Fruit fly (Drosophila melanogaster) whole organism, embryonic: Measurements from ENCODE around the gene wuho.
A peak's percentile ranks its signal among the peaks of the same experiment; 100 is the strongest.

ENCODE experiments used
- Abd-B ChIP-seq: fragments of 200-800 bp; sonication (Bioruptor generic); optimal IDR thresholded peaks from 2 replicates; lab custom pipeline; 2018; ENCODE audit warnings: missing biosample characterization, mild to moderate bottlenecking, missing genetic modification characterization, moderate library complexity
- Bgb ChIP-seq: fragments of 200-800 bp; sonication (Bioruptor generic); IDR thresholded peaks from 2 replicates; pipeline ENCODE4 v1.3.6; 2022; ENCODE audit warnings: missing biosample characterization, missing genetic modification characterization; ENCODE audit not compliant: partially characterized antibody
- CG10274 ChIP-seq: fragments of 200-800 bp; sonication (Bioruptor generic); optimal IDR thresholded peaks from 3 replicates; lab custom pipeline; 2017; ENCODE audit warnings: missing biosample characterization, mild to moderate bottlenecking, missing genetic modification characterization
- CG12155 ChIP-seq: fragments of 200-800 bp; sonication (Bioruptor generic); optimal IDR thresholded peaks from 3 replicates; lab custom pipeline; 2016; ENCODE audit warnings: missing biosample characterization, missing genetic modification characterization
- CG12219 ChIP-seq: fragments of 200-800 bp; sonication (Bioruptor generic); optimal IDR thresholded peaks from 3 replicates; lab custom pipeline; 2018; ENCODE audit warnings: missing biosample characterization, mild to moderate bottlenecking, missing genetic modification characterization
- CG13123 ChIP-seq: fragments of 200-800 bp; sonication (Bioruptor generic); optimal IDR thresholded peaks from 2 replicates; lab custom pipeline; 2016; ENCODE audit warnings: missing biosample characterization, missing genetic modification characterization
- CG13775 ChIP-seq: fragments of 200-800 bp; sonication (Bioruptor generic); optimal IDR thresholded peaks from 3 replicates; lab custom pipeline; 2017; ENCODE audit warnings: missing biosample characterization, mild to moderate bottlenecking, missing genetic modification characterization
- CG1602 ChIP-seq: fragments of 200-800 bp; sonication (Bioruptor generic); optimal IDR thresholded peaks from 3 replicates; lab custom pipeline; 2016; ENCODE audit warnings: missing biosample characterization, missing genetic modification characterization
- CG17385 ChIP-seq: fragments of 200-800 bp; sonication (Bioruptor generic); optimal IDR thresholded peaks from 3 replicates; lab custom pipeline; 2018; ENCODE audit warnings: missing biosample characterization, mild to moderate bottlenecking, missing genetic modification characterization
- CG18476 ChIP-seq: fragments of 200-800 bp; sonication (Bioruptor generic); optimal IDR thresholded peaks from 2 replicates; lab custom pipeline; 2016; ENCODE audit warnings: missing biosample characterization, mild to moderate bottlenecking, missing genetic modification characterization
- CG2116 ChIP-seq: fragments of 200-800 bp; sonication (Bioruptor generic); optimal IDR thresholded peaks from 3 replicates; lab custom pipeline; 2018; ENCODE audit warnings: missing biosample characterization, mild to moderate bottlenecking, missing genetic modification characterization
- CG30020 ChIP-seq: fragments of 200-800 bp; optimal IDR thresholded peaks from 2 replicates; lab custom pipeline; 2019; ENCODE audit warnings: missing biosample characterization, mild to moderate bottlenecking, missing genetic modification characterization, moderate library complexity
- CG31224 ChIP-seq: fragments of 200-800 bp; sonication (Bioruptor generic); IDR thresholded peaks from 2 replicates; pipeline ENCODE4 v1.3.6; 2022; ENCODE audit warnings: missing biosample characterization, missing genetic modification characterization
- CG34224 ChIP-seq: fragments of 200-800 bp; sonication (Bioruptor generic); IDR thresholded peaks from 3 replicates; pipeline ENCODE4 v1.3.6; 2022; ENCODE audit warnings: missing biosample characterization, missing genetic modification characterization; ENCODE audit not compliant: partially characterized antibody
- CG34376 ChIP-seq: fragments of 200-800 bp; sonication (Bioruptor generic); optimal IDR thresholded peaks from 2 replicates; lab custom pipeline; 2018; ENCODE audit warnings: missing biosample characterization, mild to moderate bottlenecking, missing genetic modification characterization
- CG4617 ChIP-seq: fragments of 200-800 bp; sonication (Bioruptor generic); optimal IDR thresholded peaks from 3 replicates; lab custom pipeline; 2016; ENCODE audit warnings: missing biosample characterization, missing genetic modification characterization, borderline replicate concordance
- CG4820 ChIP-seq: fragments of 200-800 bp; sonication (Bioruptor generic); optimal IDR thresholded peaks from 3 replicates; lab custom pipeline; 2016; ENCODE audit warnings: missing biosample characterization, missing genetic modification characterization
- CG7928 ChIP-seq: fragments of 200-800 bp; sonication (Bioruptor generic); optimal IDR thresholded peaks from 2 replicates; lab custom pipeline; 2017; ENCODE audit warnings: missing biosample characterization, mild to moderate bottlenecking, missing genetic modification characterization
- CG8765 ChIP-seq: fragments of 200-800 bp; sonication (Bioruptor generic); IDR thresholded peaks from 2 replicates; pipeline ENCODE4 v1.3.6; 2022; ENCODE audit warnings: missing biosample characterization, missing genetic modification characterization
- CG9932 ChIP-seq: fragments of 200-800 bp; sonication (Bioruptor generic); IDR thresholded peaks from 2 replicates; pipeline ENCODE4 v1.3.6; 2022; ENCODE audit warnings: missing biosample characterization, missing genetic modification characterization
- CoRest ChIP-seq: fragments of 200-800 bp; sonication (Bioruptor generic); optimal IDR thresholded peaks from 3 replicates; lab custom pipeline; 2018; ENCODE audit warnings: missing biosample characterization, mild to moderate bottlenecking, missing genetic modification characterization, moderate library complexity
- Dfd ChIP-seq, 2 experiments: fragments of >200 bp; optimal IDR thresholded peaks; 2 replicates each; lab custom pipeline; 2017; ENCODE audit warnings: missing biosample characterization in 2 of 2, missing genetic modification characterization in 2 of 2
- Doc2 ChIP-seq: fragments of 200-800 bp; sonication (Bioruptor generic); IDR thresholded peaks from 2 replicates; pipeline ENCODE4 v1.3.6; 2022; ENCODE audit warnings: missing biosample characterization, missing genetic modification characterization
- Dp ChIP-seq: fragments of 200-800 bp; sonication (Bioruptor generic); optimal IDR thresholded peaks from 2 replicates; lab custom pipeline; 2018; ENCODE audit warnings: missing biosample characterization, mild to moderate bottlenecking, missing genetic modification characterization, moderate library complexity
- Ets65A ChIP-seq: fragments of 200-800 bp; sonication (Bioruptor generic); peaks from one replicate; lab custom pipeline; 2016; ENCODE audit warnings: missing biosample characterization, missing genetic modification characterization
- HLH3B ChIP-seq: fragments of 200-800 bp; sonication (Bioruptor generic); IDR thresholded peaks from 2 replicates; pipeline ENCODE4 v1.3.6; 2022; ENCODE audit warnings: missing biosample characterization, missing genetic modification characterization
- HLH4C ChIP-seq: fragments of 200-800 bp; sonication (Bioruptor generic); IDR thresholded peaks from 3 replicates; pipeline ENCODE4 v1.3.6; 2022; ENCODE audit warnings: missing biosample characterization, missing genetic modification characterization; ENCODE audit not compliant: partially characterized antibody
- Ptx1 ChIP-seq: fragments of 200-800 bp; sonication (Bioruptor generic); IDR thresholded peaks from 2 replicates; pipeline ENCODE4 v1.3.6; 2022; ENCODE audit warnings: missing biosample characterization, missing genetic modification characterization
- Sry-δ ChIP-seq: fragments of 200-800 bp; sonication (Bioruptor generic); optimal IDR thresholded peaks from 2 replicates; lab custom pipeline; 2016; ENCODE audit warnings: missing biosample characterization, missing genetic modification characterization
- Stat92E ChIP-seq, 3 experiments: fragments of >200 bp in 2 of 3; fragments of 200-800 bp in 1 of 3; sonication (Bioruptor generic) in 1 of 3; optimal IDR thresholded peaks; 2 replicates each; lab custom pipeline; 2017 to 2019; ENCODE audit warnings: missing biosample characterization in 3 of 3, missing genetic modification characterization in 3 of 3, mild to moderate bottlenecking in 1 of 3, moderate library complexity in 1 of 3
- YL-1 ChIP-seq: fragments of 200-800 bp; sonication (Bioruptor generic); optimal IDR thresholded peaks from 3 replicates; lab custom pipeline; 2017; ENCODE audit warnings: missing biosample characterization, mild to moderate bottlenecking, missing genetic modification characterization
- al ChIP-seq: fragments of 200-800 bp; sonication (Bioruptor generic); IDR thresholded peaks from 2 replicates; pipeline ENCODE4 v1.3.6; 2022; ENCODE audit warnings: missing biosample characterization, missing genetic modification characterization
- amos ChIP-seq: fragments of 200-800 bp; sonication (Bioruptor generic); IDR thresholded peaks from 2 replicates; pipeline ENCODE4 v1.3.6; 2022; ENCODE audit warnings: missing biosample characterization, missing genetic modification characterization; ENCODE audit not compliant: partially characterized antibody
- ash1 ChIP-seq: fragments of 200-800 bp; sonication (Bioruptor generic); optimal IDR thresholded peaks from 2 replicates; lab custom pipeline; 2018; ENCODE audit warnings: missing biosample characterization, mild to moderate bottlenecking, missing genetic modification characterization
- cato ChIP-seq: fragments of 200-800 bp; sonication (Bioruptor generic); optimal IDR thresholded peaks from 2 replicates; lab custom pipeline; 2016; ENCODE audit warnings: missing biosample characterization, missing genetic modification characterization, borderline replicate concordance
- crc ChIP-seq: fragments of 200-800 bp; sonication (Bioruptor generic); optimal IDR thresholded peaks from 2 replicates; lab custom pipeline; 2016; ENCODE audit warnings: missing biosample characterization, missing genetic modification characterization
- dm ChIP-seq: fragments of 200-800 bp; sonication (Bioruptor generic); optimal IDR thresholded peaks from 3 replicates; lab custom pipeline; 2016; ENCODE audit warnings: missing biosample characterization, missing genetic modification characterization
- esg ChIP-seq: fragments of 200-800 bp; sonication (Bioruptor generic); conservative IDR thresholded peaks from 2 replicates; pipeline ENCODE4 v1.3.6; 2022; ENCODE audit warnings: missing biosample characterization, missing genetic modification characterization
- fu2 ChIP-seq: fragments of 200-800 bp; sonication (Bioruptor generic); optimal IDR thresholded peaks from 2 replicates; lab custom pipeline; 2016; ENCODE audit warnings: missing biosample characterization, missing genetic modification characterization
- ken ChIP-seq: fragments of 200-800 bp; sonication (Bioruptor generic); IDR thresholded peaks from 3 replicates; pipeline ENCODE4 v1.3.6; 2022; ENCODE audit warnings: missing biosample characterization, missing genetic modification characterization
- maf-S ChIP-seq: fragments of 200-800 bp; sonication (Bioruptor generic); optimal IDR thresholded peaks from 2 replicates; lab custom pipeline; 2016; ENCODE audit warnings: missing biosample characterization, missing genetic modification characterization
- onecut ChIP-seq: fragments of 200-800 bp; sonication (Bioruptor generic); IDR thresholded peaks from 2 replicates; pipeline ENCODE4 v1.3.6; 2022; ENCODE audit warnings: missing biosample characterization, missing genetic modification characterization
- otp ChIP-seq: fragments of 200-800 bp; sonication (Bioruptor generic); IDR thresholded peaks from 3 replicates; pipeline ENCODE4, ENCODE4 v1.3.6; 2022; ENCODE audit warnings: missing biosample characterization, missing genetic modification characterization
- pita ChIP-seq: fragments of 200-800 bp; sonication (Bioruptor generic); optimal IDR thresholded peaks from 2 replicates; lab custom pipeline; 2017; ENCODE audit warnings: missing biosample characterization, mild to moderate bottlenecking, missing genetic modification characterization
- pnt ChIP-seq: fragments of 200-800 bp; sonication (Bioruptor generic); optimal IDR thresholded peaks from 3 replicates; lab custom pipeline; 2016; ENCODE audit warnings: missing biosample characterization, missing genetic modification characterization
- pzg ChIP-seq: fragments of 200-800 bp; sonication (Bioruptor generic); optimal IDR thresholded peaks from 3 replicates; lab custom pipeline; 2018; ENCODE audit warnings: missing biosample characterization, mild to moderate bottlenecking, missing genetic modification characterization, moderate library complexity
- run ChIP-seq: fragments of 200-800 bp; sonication (Bioruptor generic); optimal IDR thresholded peaks from 3 replicates; lab custom pipeline; 2018; ENCODE audit warnings: missing biosample characterization, mild to moderate bottlenecking, missing genetic modification characterization
- sd ChIP-seq: fragments of 200-800 bp; sonication (Bioruptor generic); optimal IDR thresholded peaks from 3 replicates; lab custom pipeline; 2018; ENCODE audit warnings: missing biosample characterization, mild to moderate bottlenecking, missing genetic modification characterization, moderate library complexity
- wek ChIP-seq: fragments of 200-800 bp; sonication (Bioruptor generic); optimal IDR thresholded peaks from 3 replicates; lab custom pipeline; 2018; ENCODE audit warnings: missing biosample characterization, mild to moderate bottlenecking, missing genetic modification characterization, moderate library complexity
- zfh2 ChIP-seq: fragments of 200-800 bp; sonication (Bioruptor generic); optimal IDR thresholded peaks from 2 replicates; lab custom pipeline; 2016; ENCODE audit warnings: missing biosample characterization, missing genetic modification characterization

The wuho gene

DNA sequence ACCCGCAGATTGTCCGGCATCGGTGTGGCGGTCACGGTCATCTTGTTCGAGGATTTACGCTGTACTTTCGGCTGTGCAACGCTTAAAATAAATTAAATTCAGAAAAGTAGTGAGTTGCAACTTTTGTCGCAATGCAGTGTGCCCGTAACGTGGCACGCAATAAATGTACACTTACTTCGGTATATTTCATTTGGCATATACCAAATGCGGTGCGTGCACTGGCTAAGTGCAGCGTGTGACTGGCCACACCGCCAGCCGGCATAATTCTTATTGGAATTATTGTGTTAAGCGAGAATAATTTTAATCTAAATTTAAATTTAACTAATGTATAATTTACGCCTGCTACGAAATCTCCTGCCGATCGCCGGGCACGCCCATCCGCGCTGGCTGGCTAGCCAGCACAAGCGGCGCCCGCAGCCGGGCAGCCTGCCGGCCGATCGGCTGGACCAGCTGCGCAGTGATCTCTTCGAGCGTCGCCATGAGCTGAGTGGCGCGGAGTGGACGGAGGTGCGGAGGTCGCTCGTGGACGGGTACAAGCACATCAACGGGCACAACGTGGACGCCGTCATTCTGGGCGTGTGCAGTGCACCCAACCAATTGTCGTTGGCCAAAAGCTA, 3.3 kb downstream of the wuho start, which contains the start of the genes Rpt4 and mldr (continued):
- TF ChIP-seq wek (GFP tag; lab: Kevin White, UChicago) = no peak
- no peak for TF ChIP-seq CG9932 (GFP tag; lab: Robert Waterston, UW)
- no peak for TF ChIP-seq ash1 (GFP tag; lab: Kevin White, UChicago)
- TF ChIP-seq Stat92E (GFP tag; optimal IDR thresholded peaks at IDR 0.05; lab: Kevin White, UChicago) = no peak
- no peak for TF ChIP-seq crc
- TF ChIP-seq Ptx1 (GFP tag; lab: Robert Waterston, UW) = no peak
- TF ChIP-seq CG34224 (GFP tag; lab: Robert Waterston, UW) = peak; percentile 44; the same call in 1 of the 3 replicates
- TF ChIP-seq Dfd (GFP tag; optimal IDR thresholded peaks at IDR 0.05; lab: Kevin White, UChicago) = no peak
- TF ChIP-seq amos (GFP tag; lab: Robert Waterston, UW) = peak; percentile 14; the same call in 1 of the 2 replicates
- TF ChIP-seq ken (GFP tag; lab: Robert Waterston, UW) = no peak
- no peak for TF ChIP-seq CG8765 (GFP tag; lab: Robert Waterston, UW)
- TF ChIP-seq CG1602 (GFP tag; lab: Kevin White, UChicago) = no peak
- TF ChIP-seq CG12155 (GFP tag; lab: Kevin White, UChicago) = no peak
- no peak for TF ChIP-seq CG18476
- no peak for TF ChIP-seq pnt (GFP tag; lab: Kevin White, UChicago)
- no peak for TF ChIP-seq esg (GFP tag; lab: Robert Waterston, UW)
- TF ChIP-seq run = no peak
- no peak for TF ChIP-seq fu2 (GFP tag; lab: Kevin White, UChicago)
- no peak for TF ChIP-seq CG10274 (GFP tag; lab: Kevin White, UChicago)
- no peak for TF ChIP-seq HLH3B (GFP tag; lab: Robert Waterston, UW)
- TF ChIP-seq pita (GFP tag; lab: Kevin White, UChicago) = peak; percentile 60
- no peak for TF ChIP-seq maf-S (GFP tag; lab: Kevin White, UChicago)
- TF ChIP-seq CG4820 (GFP tag; lab: Kevin White, UChicago) = no peak
- TF ChIP-seq CG13123 = no peak
- TF ChIP-seq CG7928 = peak; percentile 38
- peak; percentile 30 for TF ChIP-seq Sry-δ (GFP tag; lab: Kevin White, UChicago)
- no peak for TF ChIP-seq CG12219 (GFP tag; lab: Kevin White, UChicago)
- peak; percentile 94 for TF ChIP-seq pzg (GFP tag; lab: Kevin White, UChicago)
- TF ChIP-seq cato (GFP tag; lab: Kevin White, UChicago) = no peak
- no peak for TF ChIP-seq al (GFP tag; lab: Robert Waterston, UW)
- no peak for TF ChIP-seq Abd-B (GFP tag; lab: Kevin White, UChicago)
- peak; percentile 87 for TF ChIP-seq YL-1 (GFP tag; lab: Kevin White, UChicago)
- TF ChIP-seq Dp (GFP tag; lab: Kevin White, UChicago) = peak; percentile 46
- no peak for TF ChIP-seq sd (tag; lab: Kevin White, UChicago)
- TF ChIP-seq CG31224 (GFP tag; lab: Robert Waterston, UW) = no peak
- no peak for TF ChIP-seq CG17385 (GFP tag; lab: Kevin White, UChicago)
- no peak for TF ChIP-seq Doc2 (GFP tag; lab: Robert Waterston, UW)
- no peak for TF ChIP-seq otp (GFP tag; lab: Robert Waterston, UW)
- TF ChIP-seq CoRest (tag; lab: Kevin White, UChicago) = no peak
- no peak for TF ChIP-seq Bgb (GFP tag; lab: Robert Waterston, UW)
- TF ChIP-seq dm (GFP tag; lab: Kevin White, UChicago) = no peak
- no peak for TF ChIP-seq CG34376
- peak; percentile 12 for TF ChIP-seq CG2116
- TF ChIP-seq CG4617 (GFP tag; lab: Kevin White, UChicago) = peak; percentile 95
- TF ChIP-seq HLH4C = no peak
- TF ChIP-seq onecut = no peak
- no peak for TF ChIP-seq CG13775 (GFP tag; lab: Kevin White, UChicago)
- TF ChIP-seq Ets65A = no peak
- no peak for TF ChIP-seq CG30020
- TF ChIP-seq zfh2 = no peak
